Worm (Caenorhabditis elegans) whole organism, late embryonic: ENCODE results near the gene trpp-6.

Experiments used
- K09A11.1 ChIP-seq: sonication (generic microtip); optimal IDR thresholded peaks from 2 replicates; lab custom pipeline; 2017; ENCODE audit warnings: antibody characterized with exemption, mild to moderate bottlenecking, missing genetic modification characterization, missing compliant biosample characterization; ENCODE audit not compliant: insufficient read depth
- T23F11.4 ChIP-seq: fragments of 200-800 bp; sonication (Bioruptor generic); optimal IDR thresholded peaks from 2 replicates; lab custom pipeline; 2018; ENCODE audit warnings: mild to moderate bottlenecking, missing genetic modification characterization, missing compliant biosample characterization
- Y22D7AL.16 ChIP-seq: sonication (generic microtip); optimal IDR thresholded peaks from 2 replicates; lab custom pipeline; 2016; ENCODE audit warnings: missing genetic modification characterization, missing compliant biosample characterization
- ahr-1 ChIP-seq: sonication (generic microtip); optimal IDR thresholded peaks from 2 replicates; lab custom pipeline; 2016; ENCODE audit warnings: missing genetic modification characterization, missing compliant biosample characterization
- ama-1 ChIP-seq: fragments of 150-350 bp; optimal IDR thresholded peaks from 2 replicates; lab custom pipeline; 2014
- ceh-18 ChIP-seq: sonication (generic microtip); optimal IDR thresholded peaks from 2 replicates; lab custom pipeline; 2016; ENCODE audit warnings: missing genetic modification characterization, missing compliant biosample characterization
- ceh-19 ChIP-seq: fragments of 200-800 bp; sonication (Bioruptor generic); optimal IDR thresholded peaks from 2 replicates; lab custom pipeline; 2018; ENCODE audit warnings: mild to moderate bottlenecking, missing genetic modification characterization, missing compliant biosample characterization
- ceh-2 ChIP-seq: sonication (generic microtip); optimal IDR thresholded peaks from 2 replicates; lab custom pipeline; 2016; ENCODE audit warnings: missing genotype, missing genetic modification characterization, missing compliant biosample characterization
- ceh-22 ChIP-seq: sonication (generic microtip); optimal IDR thresholded peaks from 2 replicates; lab custom pipeline; 2017; ENCODE audit warnings: missing biosample characterization, missing genetic modification characterization
- ceh-24 ChIP-seq: sonication (generic microtip); optimal IDR thresholded peaks from 2 replicates; lab custom pipeline; 2016; ENCODE audit warnings: mild to moderate bottlenecking, missing genetic modification characterization, missing compliant biosample characterization
- ceh-30 ChIP-seq: fragments of 150-350 bp; optimal IDR thresholded peaks from 2 replicates; lab custom pipeline; 2014; ENCODE audit warnings: missing biosample characterization, missing genetic modification characterization
- ceh-31 ChIP-seq: sonication (generic microtip); optimal IDR thresholded peaks from 2 replicates; lab custom pipeline; 2016; ENCODE audit warnings: missing genetic modification characterization, missing compliant biosample characterization
- ceh-34 ChIP-seq: sonication (generic microtip); optimal IDR thresholded peaks from 2 replicates; lab custom pipeline; 2016; ENCODE audit warnings: mild to moderate bottlenecking, missing genetic modification characterization, missing compliant biosample characterization
- ceh-48 ChIP-seq: sonication (generic microtip); optimal IDR thresholded peaks from 2 replicates; lab custom pipeline; 2016; ENCODE audit warnings: missing genetic modification characterization, inconsistent platforms, missing compliant biosample characterization
- ceh-6 ChIP-seq: fragments of 200-800 bp; sonication (Bioruptor generic); optimal IDR thresholded peaks from 2 replicates; lab custom pipeline; 2018; ENCODE audit warnings: mild to moderate bottlenecking, missing genetic modification characterization, missing compliant biosample characterization
- ceh-9 ChIP-seq: sonication (generic microtip); optimal IDR thresholded peaks from 2 replicates; lab custom pipeline; 2016; ENCODE audit warnings: mild to moderate bottlenecking, missing genetic modification characterization, inconsistent platforms, missing compliant biosample characterization
- dve-1 ChIP-seq: sonication (generic microtip); optimal IDR thresholded peaks from 2 replicates; lab custom pipeline; 2017; ENCODE audit warnings: antibody characterized with exemption, mild to moderate bottlenecking, missing genetic modification characterization, missing compliant biosample characterization
- elt-4 ChIP-seq: sonication (generic microtip); optimal IDR thresholded peaks from 2 replicates; lab custom pipeline; 2016; ENCODE audit warnings: missing genetic modification characterization, missing compliant biosample characterization
- ets-4 ChIP-seq: sonication (generic microtip); optimal IDR thresholded peaks from 2 replicates; lab custom pipeline; 2016; ENCODE audit warnings: missing genetic modification characterization, missing compliant biosample characterization
- fax-1 ChIP-seq: sonication (generic microtip); optimal IDR thresholded peaks from 2 replicates; lab custom pipeline; 2016; ENCODE audit warnings: missing genotype, missing genetic modification characterization, missing compliant biosample characterization
- fkh-6 ChIP-seq: sonication (generic microtip); optimal IDR thresholded peaks from 2 replicates; lab custom pipeline; 2016; ENCODE audit warnings: missing genetic modification characterization, missing compliant biosample characterization
- gmeb-2 ChIP-seq: sonication (generic microtip); optimal IDR thresholded peaks from 2 replicates; lab custom pipeline; 2016; ENCODE audit warnings: missing genetic modification characterization, inconsistent platforms, missing compliant biosample characterization
- hlh-13 ChIP-seq: fragments of 200-800 bp; sonication (Bioruptor generic); optimal IDR thresholded peaks from 2 replicates; lab custom pipeline; 2018; ENCODE audit warnings: mild to moderate bottlenecking, missing genetic modification characterization, missing compliant biosample characterization
- hlh-30 ChIP-seq: sonication (generic microtip); optimal IDR thresholded peaks from 2 replicates; lab custom pipeline; 2017; ENCODE audit warnings: antibody characterized with exemption, missing genetic modification characterization, missing compliant biosample characterization; ENCODE audit not compliant: insufficient read depth
- hlh-6 ChIP-seq: sonication (generic microtip); optimal IDR thresholded peaks from 2 replicates; lab custom pipeline; 2016; ENCODE audit warnings: missing genotype, missing genetic modification characterization, missing compliant biosample characterization
- hlh-8 ChIP-seq: sonication (generic microtip); optimal IDR thresholded peaks from 2 replicates; lab custom pipeline; 2016; ENCODE audit warnings: missing genotype, missing genetic modification characterization, missing compliant biosample characterization
- lim-6 ChIP-seq: sonication (generic microtip); optimal IDR thresholded peaks from 2 replicates; lab custom pipeline; 2016; ENCODE audit warnings: missing genetic modification characterization, missing compliant biosample characterization
- mec-3 ChIP-seq: sonication (generic microtip); optimal IDR thresholded peaks from 2 replicates; lab custom pipeline; 2016; ENCODE audit warnings: borderline replicate concordance, missing genetic modification characterization, missing compliant biosample characterization
- nfya-1 ChIP-seq: sonication (generic microtip); optimal IDR thresholded peaks from 2 replicates; lab custom pipeline; 2017; ENCODE audit warnings: missing genetic modification characterization, mild to moderate bottlenecking, missing compliant biosample characterization, antibody characterized with exemption, moderate library complexity
- nhr-232 ChIP-seq: sonication (generic microtip); optimal IDR thresholded peaks from 2 replicates; lab custom pipeline; 2016; ENCODE audit warnings: missing genetic modification characterization, missing compliant biosample characterization
- pag-3 ChIP-seq: sonication (generic microtip); optimal IDR thresholded peaks from 2 replicates; lab custom pipeline; 2016; ENCODE audit warnings: missing compliant biosample characterization, missing genetic modification characterization, borderline replicate concordance
- pax-1 ChIP-seq: fragments of 150-350 bp; optimal IDR thresholded peaks from 2 replicates; lab custom pipeline; 2014; ENCODE audit warnings: missing biosample characterization, missing genetic modification characterization
- pha-2 ChIP-seq: sonication (generic microtip); optimal IDR thresholded peaks from 2 replicates; lab custom pipeline; 2017; ENCODE audit warnings: mild to moderate bottlenecking, missing genetic modification characterization, missing compliant biosample characterization
- pha-4 ChIP-seq: fragments of 150-350 bp; optimal IDR thresholded peaks from 2 replicates; lab custom pipeline; 2018; ENCODE audit warnings: missing biosample characterization, missing genetic modification reagents, missing genetic modification characterization
- pros-1 ChIP-seq: fragments of 150-350 bp; optimal IDR thresholded peaks from 2 replicates; lab custom pipeline; 2014; ENCODE audit warnings: missing biosample characterization, missing genetic modification reagents, missing genetic modification characterization
- ref-2 ChIP-seq: sonication (generic microtip); optimal IDR thresholded peaks from 2 replicates; lab custom pipeline; 2016; ENCODE audit warnings: missing genetic modification characterization, missing compliant biosample characterization
- rnt-1 ChIP-seq: sonication (generic microtip); optimal IDR thresholded peaks from 2 replicates; lab custom pipeline; 2016; ENCODE audit warnings: missing genetic modification characterization, missing compliant biosample characterization
- sox-4 ChIP-seq: sonication (generic microtip); optimal IDR thresholded peaks from 2 replicates; lab custom pipeline; 2017; ENCODE audit warnings: mild to moderate bottlenecking, missing genetic modification characterization, inconsistent platforms, missing compliant biosample characterization
- syd-9 ChIP-seq: sonication (generic microtip); optimal IDR thresholded peaks from 2 replicates; lab custom pipeline; 2016; ENCODE audit warnings: mild to moderate bottlenecking, missing genetic modification characterization, moderate library complexity, missing compliant biosample characterization
- tbx-2 ChIP-seq: sonication (generic microtip); optimal IDR thresholded peaks from 2 replicates; lab custom pipeline; 2016; ENCODE audit warnings: missing genetic modification characterization, missing compliant biosample characterization
- tbx-7 ChIP-seq: sonication (generic microtip); optimal IDR thresholded peaks from 2 replicates; lab custom pipeline; 2016; ENCODE audit warnings: missing genotype, missing genetic modification characterization, missing compliant biosample characterization
- ttx-3 ChIP-seq: sonication (generic microtip); optimal IDR thresholded peaks from 2 replicates; lab custom pipeline; 2016; ENCODE audit warnings: missing genetic modification reagents, missing genetic modification characterization, missing compliant biosample characterization
- unc-42 ChIP-seq: sonication (generic microtip); optimal IDR thresholded peaks from 2 replicates; lab custom pipeline; 2016; ENCODE audit warnings: missing genotype, missing genetic modification characterization, missing compliant biosample characterization
- unc-55 ChIP-seq: sonication (generic microtip); optimal IDR thresholded peaks from 2 replicates; lab custom pipeline; 2017; ENCODE audit warnings: missing biosample characterization, missing genetic modification reagents, missing genetic modification characterization
- zip-5 ChIP-seq: sonication (generic microtip); optimal IDR thresholded peaks from 2 replicates; lab custom pipeline; 2016; ENCODE audit warnings: missing genetic modification characterization, missing compliant biosample characterization

Gene trpp-6

DNA sequence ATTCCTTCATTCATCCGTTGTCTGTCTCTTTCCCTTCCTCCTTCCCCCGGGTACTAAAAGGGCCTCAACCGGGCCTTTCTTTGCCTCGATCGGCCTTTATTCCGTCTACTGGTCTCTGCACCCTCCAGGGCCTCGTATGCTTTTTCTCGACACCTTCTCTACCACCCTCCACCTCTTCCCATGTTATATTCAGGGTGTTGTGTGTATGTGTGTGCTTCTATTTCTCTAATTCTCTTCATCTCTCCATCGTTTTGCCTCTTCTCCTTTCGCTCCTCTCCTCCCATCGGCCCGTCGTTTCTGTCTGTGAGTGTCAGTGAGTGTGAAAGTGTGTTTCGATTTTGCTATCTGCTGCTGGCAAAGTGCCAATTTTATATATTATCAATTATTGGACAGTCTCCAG is 48.1 kb downstream of the trpp-6 start (continued):
- TF ChIP-seq zip-5 (tag; lab: Kevin White, UChicago) (no peak), ref-2 (tag; lab: Kevin White, UChicago) (peak; percentile 52), pha-2 (no peak), ets-4 (peak; percentile 65), K09A11.1 (tag; lab: Kevin White, UChicago) (no peak), nfya-1 (tag; lab: Kevin White, UChicago) (peak; percentile 83), gmeb-2 (tag; lab: Kevin White, UChicago) (no peak), sox-4 (tag; lab: Kevin White, UChicago) (no peak), dve-1 (tag; lab: Kevin White, UChicago) (peak; percentile 47), pag-3 (tag; lab: Kevin White, UChicago) (no peak), ceh-34 (peak; percentile 80), ceh-9 (no peak), lim-6 (tag; lab: Kevin White, UChicago) (no peak), fkh-6 (tag; lab: Kevin White, UChicago) (no peak), mec-3 (tag; lab: Kevin White, UChicago) (no peak), ceh-30 (tag; lab: Kevin White, UChicago) (peak; percentile 27), ceh-22 (tag; lab: Kevin White, UChicago) (no peak), pha-4 (tag; lab: Kevin White, UChicago) (no peak), ceh-31 (tag; lab: Kevin White, UChicago) (peak; percentile 85), pros-1 (tag; lab: Kevin White, UChicago) (peak; percentile 36), unc-42 (tag; lab: Kevin White, UChicago) (no peak), hlh-13 (GFP tag; lab: Kevin White, UChicago) (no peak), ceh-19 (no peak), hlh-6 (peak; percentile 17), pax-1 (tag; lab: Kevin White, UChicago) (no peak), Y22D7AL.16 (no peak), rnt-1 (tag; lab: Kevin White, UChicago) (peak; percentile 8)
- TF ChIP-seq, all 69 proteins: peak for 19

DNA sequence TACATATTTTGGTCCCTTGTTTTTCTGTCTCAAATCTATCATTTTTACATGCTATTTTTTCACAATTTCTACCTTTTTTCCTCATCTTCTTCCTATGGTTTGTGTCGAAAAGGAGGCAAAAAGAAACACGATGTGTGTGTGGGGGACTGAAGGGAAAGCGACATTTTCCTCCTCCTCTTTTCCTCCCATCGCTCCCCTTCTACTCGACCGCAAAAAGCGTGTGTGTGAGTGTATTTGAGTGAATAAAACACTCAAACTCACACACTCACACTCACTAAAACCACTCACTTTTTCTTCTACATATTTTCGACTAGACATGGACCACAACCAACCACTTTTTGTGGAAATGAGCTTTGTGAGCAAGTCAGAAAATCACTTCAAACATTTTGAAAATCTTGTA is 49.8 kb downstream of the trpp-6 start:
- TF ChIP-seq ahr-1 (tag; lab: Kevin White, UChicago): no peak
- no peak for TF ChIP-seq elt-4 (tag; lab: Kevin White, UChicago)
- peak; percentile 9 for TF ChIP-seq ceh-6 (GFP tag; lab: Kevin White, UChicago)
- no peak for TF ChIP-seq ceh-31 (tag; lab: Kevin White, UChicago)

DNA sequence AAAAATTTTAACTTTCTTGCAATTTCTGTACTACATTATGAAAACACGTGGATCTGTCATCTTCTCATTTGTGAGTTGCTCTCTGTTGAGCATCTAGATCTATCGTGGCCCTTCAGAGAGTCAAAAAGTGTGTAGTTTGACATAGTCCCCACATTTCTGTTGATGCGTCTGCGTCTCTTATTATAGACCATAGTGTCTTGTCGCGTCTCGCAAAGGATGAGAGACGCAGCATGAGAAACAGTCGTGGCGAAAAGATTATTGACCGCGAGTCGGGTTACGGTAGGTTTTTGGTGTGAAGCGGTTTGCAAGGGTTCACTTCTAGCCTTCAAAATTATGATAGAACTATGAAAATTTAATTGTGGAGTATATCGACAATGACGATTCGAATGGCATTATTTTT is 50.6 kb downstream of the trpp-6 start:
- TF ChIP-seq ttx-3 (tag; lab: Kevin White, UChicago): no peak
- no peak for TF ChIP-seq fax-1 (tag; lab: Kevin White, UChicago)
- no peak for TF ChIP-seq ceh-22 (tag; lab: Kevin White, UChicago)
- TF ChIP-seq ceh-9: no peak
- TF ChIP-seq ceh-31 (tag; lab: Kevin White, UChicago): peak; percentile 72
- TF ChIP-seq T23F11.4 (GFP tag; lab: Kevin White, UChicago): no peak
- no peak for TF ChIP-seq pha-2
- TF ChIP-seq ceh-30 (tag; lab: Kevin White, UChicago): no peak
- TF ChIP-seq pha-4 (tag; lab: Kevin White, UChicago): no peak
- no peak for TF ChIP-seq Y22D7AL.16
- TF ChIP-seq syd-9 (tag; lab: Kevin White, UChicago): no peak
- peak; percentile 20 for TF ChIP-seq rnt-1 (tag; lab: Kevin White, UChicago)
- no peak for TF ChIP-seq nhr-232 (tag; lab: Kevin White, UChicago)
- peak; percentile 25 for TF ChIP-seq unc-42 (tag; lab: Kevin White, UChicago)
- no peak for TF ChIP-seq ref-2 (tag; lab: Kevin White, UChicago)
- TF ChIP-seq pros-1 (tag; lab: Kevin White, UChicago): peak; percentile 10
- TF ChIP-seq ceh-24: no peak
- peak; percentile 48 for TF ChIP-seq tbx-2 (tag; lab: Kevin White, UChicago)
- TF ChIP-seq ama-1 (lab: Kevin White, UChicago): no peak
- no peak for TF ChIP-seq pag-3 (tag; lab: Kevin White, UChicago)
- peak; percentile 50 for TF ChIP-seq hlh-30 (tag; lab: Kevin White, UChicago)
- no peak for TF ChIP-seq hlh-8 (tag; lab: Kevin White, UChicago)
- TF ChIP-seq ceh-18 (tag; lab: Kevin White, UChicago): peak; percentile 16
- peak; percentile 51 for TF ChIP-seq dve-1 (tag; lab: Kevin White, UChicago)
- TF ChIP-seq unc-55 (GFP tag; lab: Kevin White, UChicago): peak; percentile 90
- no peak for TF ChIP-seq hlh-13 (GFP tag; lab: Kevin White, UChicago)
- no peak for TF ChIP-seq elt-4 (tag; lab: Kevin White, UChicago)
- no peak for TF ChIP-seq sox-4 (tag; lab: Kevin White, UChicago)
- peak; percentile 57 for TF ChIP-seq ceh-34
- TF ChIP-seq nfya-1 (tag; lab: Kevin White, UChicago): peak; percentile 84
- TF ChIP-seq K09A11.1 (tag; lab: Kevin White, UChicago): peak; percentile 4
- TF ChIP-seq pax-1 (tag; lab: Kevin White, UChicago): peak; percentile 32
- no peak for TF ChIP-seq ceh-2
- TF ChIP-seq tbx-7 (tag; lab: Kevin White, UChicago): no peak
- TF ChIP-seq ceh-48 (tag; lab: Kevin White, UChicago): peak; percentile 63
- TF ChIP-seq gmeb-2 (tag; lab: Kevin White, UChicago): no peak
- TF ChIP-seq hlh-6: no peak
- TF ChIP-seq, all 69 proteins: peak for 14
